Fruit fly (Drosophila melanogaster) whole organism, embryonic: ENCODE results near the gene CG42395.
A peak's percentile ranks its signal among the peaks of the same experiment; 100 is the strongest.

ENCODE experiments used
- Adf1 ChIP-seq: fragments of 200-800 bp; sonication (Bioruptor generic); IDR thresholded peaks from 2 replicates; pipeline ENCODE4 v1.3.6; 2022; ENCODE audit warnings: missing biosample characterization, missing genetic modification characterization
- B-H1 ChIP-seq: fragments of 200-800 bp; sonication (Bioruptor generic); IDR thresholded peaks from 3 replicates; pipeline ENCODE4 v1.3.6; 2022; ENCODE audit warnings: missing biosample characterization, missing genetic modification characterization
- Bgb ChIP-seq: fragments of 200-800 bp; sonication (Bioruptor generic); IDR thresholded peaks from 2 replicates; pipeline ENCODE4 v1.3.6; 2022; ENCODE audit warnings: missing biosample characterization, missing genetic modification characterization; ENCODE audit not compliant: partially characterized antibody
- Blimp-1 ChIP-seq: fragments of 200-800 bp; sonication (Bioruptor generic); optimal IDR thresholded peaks from 3 replicates; lab custom pipeline; 2018; ENCODE audit warnings: missing biosample characterization, missing genetic modification characterization, mild to moderate bottlenecking, moderate library complexity, missing genetic modification reagents
- CG11247 ChIP-seq: fragments of 200-800 bp; sonication (Bioruptor generic); IDR thresholded peaks from 2 replicates; pipeline ENCODE4 v1.3.6; 2022; ENCODE audit warnings: missing biosample characterization, missing genetic modification characterization
- CG14965 ChIP-seq: fragments of 200-800 bp; sonication (Bioruptor generic); optimal IDR thresholded peaks from 2 replicates; lab custom pipeline; 2016; ENCODE audit warnings: missing biosample characterization, missing genetic modification characterization, borderline replicate concordance
- CG16815 ChIP-seq: fragments of 200-800 bp; sonication (Bioruptor generic); optimal IDR thresholded peaks from 3 replicates; lab custom pipeline; 2017; ENCODE audit warnings: missing biosample characterization, mild to moderate bottlenecking, missing genetic modification characterization
- CG17829 ChIP-seq: fragments of 200-800 bp; optimal IDR thresholded peaks from 2 replicates; lab custom pipeline; 2019; ENCODE audit warnings: missing biosample characterization, mild to moderate bottlenecking, missing genetic modification characterization, moderate library complexity
- CG17912 ChIP-seq: fragments of 200-800 bp; sonication (Bioruptor generic); optimal IDR thresholded peaks from 2 replicates; lab custom pipeline; 2018; ENCODE audit warnings: missing biosample characterization, mild to moderate bottlenecking, missing genetic modification characterization
- CG2678 ChIP-seq: fragments of 200-800 bp; sonication (Bioruptor generic); optimal IDR thresholded peaks from 3 replicates; lab custom pipeline; 2019; ENCODE audit warnings: missing biosample characterization, mild to moderate bottlenecking, missing genetic modification characterization, moderate library complexity
- CG32532 ChIP-seq: fragments of 200-800 bp; sonication (Bioruptor generic); IDR thresholded peaks from 2 replicates; pipeline ENCODE4 v1.3.6; 2022; ENCODE audit warnings: missing biosample characterization, missing genetic modification characterization
- CG3847 ChIP-seq: fragments of 200-800 bp; sonication (Bioruptor generic); IDR thresholded peaks from 2 replicates; pipeline ENCODE4 v1.3.6; 2022; ENCODE audit warnings: missing biosample characterization, missing genetic modification characterization
- CG5245 ChIP-seq: fragments of 200-800 bp; sonication (Bioruptor generic); optimal IDR thresholded peaks from 3 replicates; lab custom pipeline; 2016; ENCODE audit warnings: missing biosample characterization, missing genetic modification characterization
- CG6254 ChIP-seq: fragments of 200-800 bp; sonication (Bioruptor generic); optimal IDR thresholded peaks from 3 replicates; lab custom pipeline; 2017; ENCODE audit warnings: mild to moderate bottlenecking, missing biosample characterization, missing genetic modification reagents, missing genetic modification characterization
- CG6272 ChIP-seq: fragments of 200-800 bp; sonication (Bioruptor generic); IDR thresholded peaks from 2 replicates; pipeline ENCODE4 v1.3.6; 2022; ENCODE audit warnings: missing biosample characterization, missing genetic modification characterization
- CG6683 ChIP-seq: fragments of 200-800 bp; sonication (Bioruptor generic); optimal IDR thresholded peaks from 2 replicates; lab custom pipeline; 2017; ENCODE audit warnings: missing biosample characterization, mild to moderate bottlenecking, missing genetic modification characterization, missing genetic modification reagents
- CG6791 ChIP-seq: fragments of 200-800 bp; sonication (Bioruptor generic); IDR thresholded peaks from 3 replicates; pipeline ENCODE4 v1.3.6; 2022; ENCODE audit warnings: missing biosample characterization, missing genetic modification characterization; ENCODE audit not compliant: partially characterized antibody
- CG7556 ChIP-seq: fragments of 200-800 bp; sonication (Bioruptor generic); optimal IDR thresholded peaks from 2 replicates; lab custom pipeline; 2017; ENCODE audit warnings: missing biosample characterization, mild to moderate bottlenecking, missing genetic modification characterization
- CG7786 ChIP-seq: fragments of 200-800 bp; sonication (Bioruptor generic); optimal IDR thresholded peaks from 2 replicates; lab custom pipeline; 2016; ENCODE audit warnings: missing biosample characterization, missing genetic modification characterization
- CG8388 ChIP-seq: fragments of 200-800 bp; sonication (Bioruptor generic); optimal IDR thresholded peaks from 2 replicates; lab custom pipeline; 2019; ENCODE audit warnings: missing biosample characterization, mild to moderate bottlenecking, missing genetic modification characterization, moderate library complexity
- CG8944 ChIP-seq: fragments of 200-800 bp; sonication (Bioruptor generic); optimal IDR thresholded peaks from 3 replicates; lab custom pipeline; 2016; ENCODE audit warnings: missing biosample characterization, missing genetic modification characterization
- Dad ChIP-seq: fragments of 200-800 bp; sonication (Bioruptor generic); optimal IDR thresholded peaks from 3 replicates; lab custom pipeline; 2016; ENCODE audit warnings: missing biosample characterization, missing genetic modification characterization
- Dbx ChIP-seq: fragments of 200-800 bp; sonication (Bioruptor generic); IDR thresholded peaks from 3 replicates; pipeline ENCODE4 v1.3.6; 2022; ENCODE audit warnings: missing biosample characterization, missing genetic modification characterization
- Gsc ChIP-seq: fragments of 200-800 bp; sonication (Bioruptor generic); IDR thresholded peaks from 2 replicates; pipeline ENCODE4 v1.3.6; 2022; ENCODE audit warnings: missing biosample characterization, missing genetic modification characterization
- HLHmδ ChIP-seq: fragments of 200-800 bp; sonication (Bioruptor generic); optimal IDR thresholded peaks from 2 replicates; lab custom pipeline; 2018; ENCODE audit warnings: missing biosample characterization, mild to moderate bottlenecking, missing genetic modification characterization, moderate library complexity
- Jarid2 ChIP-seq: fragments of 200-800 bp; sonication (Bioruptor generic); optimal IDR thresholded peaks from 3 replicates; lab custom pipeline; 2017; ENCODE audit warnings: mild to moderate bottlenecking, missing biosample characterization, missing genetic modification reagents, missing genetic modification characterization
- Mes4 ChIP-seq: fragments of 200-800 bp; sonication (Bioruptor generic); optimal IDR thresholded peaks from 2 replicates; lab custom pipeline; 2016; ENCODE audit warnings: missing biosample characterization, missing genetic modification characterization
- Nf-YA ChIP-seq: fragments of 200-800 bp; sonication (Bioruptor generic); IDR thresholded peaks from 2 replicates; pipeline ENCODE4 v1.3.6; 2022; ENCODE audit warnings: missing biosample characterization, missing genetic modification characterization
- NfI ChIP-seq: fragments of 200-800 bp; sonication (Bioruptor generic); optimal IDR thresholded peaks from 3 replicates; lab custom pipeline; 2018; ENCODE audit warnings: missing biosample characterization, mild to moderate bottlenecking, missing genetic modification characterization, moderate library complexity
- Oaz ChIP-seq: fragments of 200-800 bp; sonication (Bioruptor generic); IDR thresholded peaks from 2 replicates; pipeline ENCODE4 v1.3.6; 2022; ENCODE audit warnings: missing biosample characterization, missing genetic modification characterization
- Side ChIP-seq: fragments of 200-800 bp; sonication (Bioruptor generic); optimal IDR thresholded peaks from 2 replicates; lab custom pipeline; 2016; ENCODE audit warnings: missing biosample characterization, missing genetic modification characterization
- Ssrp ChIP-seq: fragments of 200-800 bp; sonication (Bioruptor generic); optimal IDR thresholded peaks from 2 replicates; lab custom pipeline; 2018; ENCODE audit warnings: missing biosample characterization, mild to moderate bottlenecking, missing genetic modification characterization, moderate library complexity
- Vsx1 ChIP-seq: fragments of 200-800 bp; sonication (Bioruptor generic); optimal IDR thresholded peaks from 2 replicates; lab custom pipeline; 2017; ENCODE audit warnings: missing biosample characterization, mild to moderate bottlenecking, missing genetic modification characterization, missing genetic modification reagents
- ab ChIP-seq: fragments of 200-800 bp; sonication (Bioruptor generic); optimal IDR thresholded peaks from 2 replicates; lab custom pipeline; 2016; ENCODE audit warnings: missing biosample characterization, missing genetic modification characterization
- crol ChIP-seq: fragments of 200-800 bp; sonication (Bioruptor generic); IDR thresholded peaks from 2 replicates; pipeline ENCODE4 v1.3.6; 2022; ENCODE audit warnings: missing biosample characterization, missing genetic modification characterization
- dati ChIP-seq: fragments of 200-800 bp; sonication (Bioruptor generic); IDR thresholded peaks from 2 replicates; pipeline ENCODE4 v1.3.6; 2022; ENCODE audit warnings: missing biosample characterization, missing genetic modification characterization
- ems ChIP-seq: fragments of 200-800 bp; sonication (Bioruptor generic); optimal IDR thresholded peaks from 3 replicates; lab custom pipeline; 2016; ENCODE audit warnings: missing biosample characterization, missing genetic modification characterization
- fd96Cb ChIP-seq: fragments of 200-800 bp; sonication (Bioruptor generic); optimal IDR thresholded peaks from 2 replicates; lab custom pipeline; 2018; ENCODE audit warnings: missing biosample characterization, mild to moderate bottlenecking, missing genetic modification characterization, moderate library complexity
- gce ChIP-seq: fragments of 200-800 bp; sonication (Bioruptor generic); IDR thresholded peaks from 3 replicates; pipeline ENCODE4 v1.3.6; 2022; ENCODE audit warnings: missing biosample characterization, missing genetic modification characterization
- grau ChIP-seq: fragments of 200-800 bp; optimal IDR thresholded peaks from 3 replicates; lab custom pipeline; 2019; ENCODE audit warnings: missing biosample characterization, mild to moderate bottlenecking, missing genetic modification characterization, moderate library complexity
- gt ChIP-seq: fragments of 200-800 bp; sonication (Bioruptor generic); IDR thresholded peaks from 2 replicates; pipeline ENCODE4 v1.3.6; 2022; ENCODE audit warnings: missing biosample characterization, missing genetic modification characterization
- h ChIP-seq: fragments of >200 bp; optimal IDR thresholded peaks from 2 replicates; lab custom pipeline; 2017
- hkb ChIP-seq, 2 experiments: fragments of 200-800 bp in 1 of 2; fragments of >200 bp in 1 of 2; sonication (Bioruptor generic) in 1 of 2; IDR thresholded peaks in 1 of 2; optimal IDR thresholded peaks in 1 of 2; 2 replicates each; pipeline versions ENCODE4 v1.3.6 to Lab custom; 2017 to 2022; ENCODE audit warnings: missing biosample characterization in 1 of 2, missing genetic modification characterization in 1 of 2
- luna ChIP-seq: fragments of 200-800 bp; sonication (Bioruptor generic); optimal IDR thresholded peaks from 2 replicates; lab custom pipeline; 2016; ENCODE audit warnings: missing biosample characterization, missing genetic modification characterization
- mld ChIP-seq: fragments of 200-800 bp; sonication (Bioruptor generic); IDR thresholded peaks from 3 replicates; pipeline ENCODE4 v1.3.6; 2022; ENCODE audit warnings: missing biosample characterization, missing genetic modification characterization; ENCODE audit not compliant: partially characterized antibody
- pros ChIP-seq: fragments of 200-800 bp; sonication (Bioruptor generic); optimal IDR thresholded peaks from 3 replicates; lab custom pipeline; 2019; ENCODE audit warnings: missing biosample characterization, mild to moderate bottlenecking, missing genetic modification characterization, moderate library complexity
- slbo ChIP-seq: fragments of 200-800 bp; sonication (Bioruptor generic); IDR thresholded peaks from 2 replicates; pipeline ENCODE4 v1.3.6; 2022; ENCODE audit warnings: missing biosample characterization, missing genetic modification characterization
- wek ChIP-seq: fragments of 200-800 bp; sonication (Bioruptor generic); optimal IDR thresholded peaks from 3 replicates; lab custom pipeline; 2018; ENCODE audit warnings: missing biosample characterization, mild to moderate bottlenecking, missing genetic modification characterization, moderate library complexity
- zf30C ChIP-seq: fragments of 200-800 bp; sonication (Bioruptor generic); optimal IDR thresholded peaks from 3 replicates; lab custom pipeline; 2018; ENCODE audit warnings: missing biosample characterization, mild to moderate bottlenecking, missing genetic modification characterization

Gene CG42395

DNA sequence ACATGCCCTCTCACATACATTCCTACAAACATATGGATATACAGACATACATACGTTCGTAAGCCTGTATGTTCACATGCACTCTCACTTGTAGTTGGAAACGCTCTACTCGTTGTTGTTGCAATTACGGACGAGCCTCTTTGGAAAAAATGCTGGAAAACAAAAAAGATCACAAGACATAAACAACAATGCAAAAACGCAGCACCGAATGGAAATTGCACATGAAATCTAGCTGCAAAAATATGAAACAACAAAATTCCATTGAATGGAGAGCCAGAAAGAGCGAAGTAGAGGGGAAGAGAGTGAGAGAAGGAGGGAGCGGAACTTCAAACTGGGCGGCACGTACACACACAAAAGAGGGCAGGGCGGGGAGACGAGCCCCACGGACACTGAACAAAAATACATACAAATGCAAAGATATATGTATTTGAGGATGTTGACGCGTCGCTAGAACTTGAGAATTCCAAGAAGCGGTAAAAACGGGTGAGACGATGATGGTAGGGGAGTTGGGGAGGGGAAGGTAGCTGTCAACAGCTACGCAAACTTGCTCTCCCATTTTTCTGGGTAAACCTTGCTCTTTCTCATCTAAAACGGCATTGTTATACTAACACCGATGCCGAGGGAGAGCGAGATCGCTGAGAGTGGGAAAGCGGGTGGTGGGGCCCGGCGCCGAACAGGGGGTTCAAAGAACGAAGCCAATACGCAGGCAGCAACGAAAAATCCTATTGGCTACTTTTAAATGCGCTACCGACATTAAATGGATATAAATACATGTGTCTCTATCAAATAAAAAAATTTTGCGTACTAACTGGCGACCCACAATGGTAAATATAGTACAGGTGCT lies 8.3 kb upstream of the CG42395 start (continued):
- no peak for TF ChIP-seq CG17912 (GFP tag; lab: Kevin White, UChicago)
- no peak for TF ChIP-seq mld (GFP tag; lab: Robert Waterston, UW)
- TF ChIP-seq Dbx (GFP tag; lab: Robert Waterston, UW) = no peak; the same call in 2 of the 3 replicates
- no peak for TF ChIP-seq CG7556
- no peak for TF ChIP-seq ems (GFP tag; lab: Kevin White, UChicago)
- TF ChIP-seq CG6272 = no peak
- TF ChIP-seq zf30C (GFP tag; lab: Kevin White, UChicago) = peak; percentile 31
- peak; percentile 6; the same call in 1 of the 2 replicates for TF ChIP-seq CG11247 (GFP tag; lab: Robert Waterston, UW)
- peak; percentile 4 for TF ChIP-seq CG16815
- peak; percentile 95 for TF ChIP-seq Adf1 (GFP tag; lab: Robert Waterston, UW)
- peak; percentile 54 for TF ChIP-seq NfI (GFP tag; lab: Kevin White, UChicago)
- TF ChIP-seq CG8388 = peak; percentile 31
- no peak for TF ChIP-seq CG5245
- no peak for TF ChIP-seq Dad (GFP tag; lab: Kevin White, UChicago)
- TF ChIP-seq gt (GFP tag; lab: Robert Waterston, UW) = no peak
- no peak for TF ChIP-seq Gsc (GFP tag; lab: Robert Waterston, UW)
- no peak for TF ChIP-seq CG6683 (GFP tag; lab: Kevin White, UChicago)
- TF ChIP-seq h (lab: Kevin White, UChicago) = no peak
- TF ChIP-seq Oaz = 0 out of 2 replicates have a peak, but pooled peaks have one; percentile 42
- TF ChIP-seq CG32532 (GFP tag; lab: Robert Waterston, UW) = peak; percentile 55
- no peak for TF ChIP-seq hkb (optimal IDR thresholded peaks at IDR 0.05; lab: Kevin White, UChicago)
- TF ChIP-seq hkb (GFP tag; IDR thresholded peaks at IDR 0.05; lab: Robert Waterston, UW) = no peak
- TF ChIP-seq Mes4 (GFP tag; lab: Kevin White, UChicago) = no peak
- TF ChIP-seq gce = no peak
- peak; percentile 57; the same call in 1 of the 2 replicates for TF ChIP-seq slbo (GFP tag; lab: Robert Waterston, UW)
- peak; percentile 15 for TF ChIP-seq Vsx1
- TF ChIP-seq Jarid2 (GFP tag; lab: Kevin White, UChicago) = no peak
- TF ChIP-seq CG2678 (tag; lab: Kevin White, UChicago) = peak; percentile 37
- no peak for TF ChIP-seq wek (GFP tag; lab: Kevin White, UChicago)
- no peak for TF ChIP-seq Side (GFP tag; lab: Kevin White, UChicago)
- no peak for TF ChIP-seq luna (GFP tag; lab: Kevin White, UChicago)
- TF ChIP-seq Bgb (GFP tag; lab: Robert Waterston, UW) = peak; percentile 48; the same call in 1 of the 2 replicates
- TF ChIP-seq crol = peak; percentile 99
- peak; percentile 34 for TF ChIP-seq Ssrp (tag; lab: Kevin White, UChicago)
- TF ChIP-seq Nf-YA (GFP tag; lab: Robert Waterston, UW) = no peak
- TF ChIP-seq ab = no peak
- no peak for TF ChIP-seq CG14965 (GFP tag; lab: Kevin White, UChicago)
- 0 out of 2 replicates have a peak, but pooled peaks have one; percentile 42 for TF ChIP-seq CG3847 (GFP tag; lab: Robert Waterston, UW)
- no peak for TF ChIP-seq CG8944 (GFP tag; lab: Kevin White, UChicago)
- no peak for TF ChIP-seq CG6254
- TF ChIP-seq CG17829 (tag; lab: Kevin White, UChicago) = no peak
- TF ChIP-seq CG7786 = no peak
- TF ChIP-seq grau (tag; lab: Kevin White, UChicago) = peak; percentile 44
- no peak for TF ChIP-seq B-H1 (GFP tag; lab: Robert Waterston, UW)
- TF ChIP-seq HLHmδ = peak; percentile 1
- TF ChIP-seq CG6791 = no peak
- TF ChIP-seq dati = no peak
- peak; percentile 59 for TF ChIP-seq pros
- TF ChIP-seq fd96Cb (tag; lab: Kevin White, UChicago) = peak; percentile 22
- TF ChIP-seq Blimp-1 = peak; percentile 4
